Worm (Caenorhabditis elegans) whole organism, young adult: Measurements from ENCODE around the gene pgm-2.
A peak's percentile ranks its signal among the peaks of the same experiment; 100 is the strongest.

Experiments used
- C17E4.6 ChIP-seq: fragments of 200-800 bp; sonication (Bioruptor generic); IDR thresholded peaks from 2 replicates; pipeline ENCODE4 v1.3.6; 2022; ENCODE audit warnings: missing genetic modification reagents, missing genetic modification characterization, missing compliant biosample characterization
- ama-1 ChIP-seq, 3 experiments: fragments of 150-350 bp in 1 of 3; sonication (generic microtip) in 2 of 3; optimal IDR thresholded peaks; 2 replicates each; lab custom pipeline; 2014 to 2018; ENCODE audit warnings: missing biosample characterization in 2 of 3, missing genetic modification characterization in 2 of 3, missing genetic modification reagents in 2 of 3
- ceh-58 ChIP-seq: fragments of 200-800 bp; sonication (Bioruptor generic); IDR thresholded peaks from 2 replicates; pipeline ENCODE4 v1.3.6; 2022; ENCODE audit warnings: missing genetic modification characterization, missing compliant biosample characterization
- fkh-3 ChIP-seq: sonication (generic microtip); optimal IDR thresholded peaks from 2 replicates; lab custom pipeline; 2016; ENCODE audit warnings: mild to moderate bottlenecking, missing genetic modification characterization, missing compliant biosample characterization
- him-1 ChIP-seq: sonication (generic microtip); optimal IDR thresholded peaks from 2 replicates; lab custom pipeline; 2016; ENCODE audit warnings: missing genotype, missing genetic modification reagents, missing genetic modification characterization, missing compliant biosample characterization
- madf-6 ChIP-seq: fragments of 200-800 bp; sonication (Bioruptor generic); IDR thresholded peaks from 2 replicates; pipeline ENCODE4 v1.3.6; 2022; ENCODE audit warnings: missing genetic modification reagents, missing genetic modification characterization, missing compliant biosample characterization
- mxl-1 ChIP-seq: sonication (generic microtip); optimal IDR thresholded peaks from 2 replicates; lab custom pipeline; 2016; ENCODE audit warnings: missing genetic modification characterization, missing compliant biosample characterization
- snpc-4 ChIP-seq, 5 experiments: fragments of 150-350 bp in 1 of 5; sonication (generic microtip) in 4 of 5; optimal IDR thresholded peaks; 2 replicates each; lab custom pipeline; 2014 to 2018; ENCODE audit warnings: missing genetic modification characterization in 5 of 5, missing biosample characterization in 3 of 5, antibody characterized with exemption in 2 of 5, mild to moderate bottlenecking in 2 of 5, missing compliant biosample characterization in 2 of 5, missing genotype in 2 of 5, moderate library complexity in 2 of 5, missing genetic modification reagents in 1 of 5
- unc-62 ChIP-seq: fragments of 150-350 bp; optimal IDR thresholded peaks from 2 replicates; lab custom pipeline; 2014; ENCODE audit warnings: missing biosample characterization, missing genetic modification reagents, missing genetic modification characterization

DNA sequence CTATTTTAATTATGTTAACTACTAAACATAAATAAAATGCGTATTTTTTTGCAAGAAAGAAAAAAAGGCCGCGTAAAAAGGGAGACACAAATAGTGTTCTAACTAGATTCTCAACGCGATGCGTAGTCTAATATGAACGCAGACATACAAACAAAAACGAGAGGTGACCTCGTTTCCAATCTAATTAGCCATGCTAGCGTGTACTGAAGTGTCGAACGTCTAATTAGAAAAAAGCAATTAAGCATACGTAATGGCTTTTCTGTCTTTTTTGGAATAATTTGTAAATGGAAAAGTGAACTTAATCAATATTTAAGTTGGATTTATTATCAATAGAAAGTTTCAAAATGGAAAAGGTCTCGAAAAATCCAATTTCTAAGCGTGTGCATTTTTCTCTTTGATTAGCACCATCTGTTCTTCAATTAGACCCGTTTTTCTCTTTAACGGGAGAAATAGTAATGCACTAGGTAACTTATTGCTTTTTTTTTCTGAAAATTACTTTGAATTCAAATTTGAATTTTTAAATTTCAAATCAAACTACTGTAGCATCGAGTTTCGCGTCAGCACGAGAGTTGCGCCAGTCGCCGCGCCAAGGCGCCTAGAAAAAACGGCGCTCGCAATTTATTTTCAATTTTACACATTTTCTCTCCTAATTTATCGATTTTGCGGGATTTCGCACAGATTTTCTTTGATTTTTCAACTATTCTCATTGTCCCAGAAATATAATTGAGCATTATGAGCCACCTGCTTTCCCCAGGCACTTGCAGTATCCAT lies 41.5 kb downstream of the pgm-2 start:
- TF ChIP-seq C17E4.6 (no peak), mxl-1 (tag; lab: Kevin White, UChicago) (no peak), him-1 (tag; lab: Kevin White, UChicago) (peak; percentile 62), ama-1 (optimal IDR thresholded peaks at IDR 0.05; lab: Kevin White, UChicago) (no peak), ama-1 (GFP tag; optimal IDR thresholded peaks at IDR 0.05; lab: Kevin White, UChicago) (no peak), ceh-58 (GFP tag; lab: Robert Waterston, UW) (no peak), madf-6 (peak; percentile 78), snpc-4 (GFP tag; optimal IDR thresholded peaks at IDR 0.05; lab: Kevin White, UChicago) (no peak), snpc-4 (tag; optimal IDR thresholded peaks at IDR 0.05; lab: Kevin White, UChicago) (no peak), fkh-3 (tag; lab: Kevin White, UChicago) (no peak), unc-62 (GFP tag; lab: Kevin White, UChicago) (no peak)
